Worm (Caenorhabditis elegans): ENCODE measurements around the gene F49H6.5.

- TF ChIP-seq unc-39 (tag; optimal IDR thresholded peaks at IDR 0.05) = no peak
- TF ChIP-seq unc-62 (GFP tag; optimal IDR thresholded peaks at IDR 0.05) = no peak
- TF ChIP-seq lsy-2 (tag; optimal IDR thresholded peaks at IDR 0.05) = no peak
- no peak for TF ChIP-seq blmp-1 (tag; optimal IDR thresholded peaks at IDR 0.05)
- TF ChIP-seq nhr-12 (tag; optimal IDR thresholded peaks at IDR 0.05) = no peak
- no peak for TF ChIP-seq elt-1 (tag; optimal IDR thresholded peaks at IDR 0.05; ENCODE audit: borderline replicate concordance, insufficient read depth)
- no peak for TF ChIP-seq mab-5 (tag; optimal IDR thresholded peaks at IDR 0.05)
- TF ChIP-seq elt-3 (tag; optimal IDR thresholded peaks at IDR 0.05) = no peak
Observed at ce11 chrV:16973338-16973737, 49.7 kb upstream of the F49H6.5 start.

All from whole organism, mixed stage, embryonic.